Fruit fly (Drosophila melanogaster) whole organism: ENCODE data around the gene CG34057.

Experiments used
- CG8478 ChIP-seq: fragments of >200 bp; optimal IDR thresholded peaks from 2 replicates; lab custom pipeline; 2018; ENCODE audit warnings: inconsistent platforms
- EcR ChIP-seq, 2 experiments: fragments of >200 bp; optimal IDR thresholded peaks; 2 replicates each; lab custom pipeline; 2017; ENCODE audit warnings: missing biosample characterization in 2 of 2, missing genetic modification characterization in 2 of 2, missing genetic modification reagents in 2 of 2
- psq ChIP-seq: fragments of >200 bp; optimal IDR thresholded peaks from 2 replicates; lab custom pipeline; 2017
- usp ChIP-seq: fragments of >200 bp; optimal IDR thresholded peaks from 2 replicates; lab custom pipeline; 2017; ENCODE audit warnings: missing biosample characterization, missing genetic modification characterization, mixed read lengths

DNA sequence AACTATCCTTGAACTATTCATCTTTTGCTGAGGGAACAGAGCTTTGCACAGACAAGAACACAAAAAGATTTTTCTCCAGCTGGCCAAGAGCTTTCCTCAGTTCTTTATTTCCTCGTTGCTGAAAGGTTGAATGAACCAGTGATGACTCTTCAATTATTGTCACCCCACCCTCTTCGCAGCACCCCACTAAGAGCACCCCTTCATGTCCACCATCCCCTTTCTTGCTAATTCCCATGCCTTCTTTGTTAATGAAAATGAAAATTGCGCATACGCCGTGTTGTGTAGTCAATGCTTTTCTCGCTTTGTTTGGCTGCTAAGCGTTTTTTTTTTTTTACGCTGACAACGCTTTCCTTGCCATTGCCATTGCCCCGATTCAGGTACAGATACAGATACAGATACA, 13.4 kb upstream of the CG34057 start:
- TF ChIP-seq psq (lab: Kevin White, UChicago) (no peak), usp (GFP tag; lab: Kevin White, UChicago) (no peak), CG8478 (lab: Kevin White, UChicago) (no peak), EcR (GFP tag; optimal IDR thresholded peaks at IDR 0.05; lab: Kevin White, UChicago) (no peak)
